Worm (Caenorhabditis elegans) whole organism, L4 larva: Measurements from ENCODE around the gene nsph-1.1.

Experiments
- D1046.2 ChIP-seq: fragments of 200-800 bp; sonication (Bioruptor generic); IDR thresholded peaks from 2 replicates; pipeline ENCODE4 v1.3.6; 2022; ENCODE audit warnings: missing genetic modification characterization, missing compliant biosample characterization
- F44E2.7 ChIP-seq: fragments of 200-800 bp; sonication (Bioruptor generic); IDR thresholded peaks from 2 replicates; pipeline ENCODE4 v2.1.2; 2022; ENCODE audit warnings: missing genetic modification characterization, missing compliant biosample characterization
- T20F7.1 ChIP-seq: fragments of 200-800 bp; sonication (Bioruptor generic); optimal IDR thresholded peaks from 2 replicates; lab custom pipeline; 2018; ENCODE audit warnings: mild to moderate bottlenecking, missing genetic modification characterization, missing compliant biosample characterization
- Y48G9A.11 ChIP-seq: fragments of 200-800 bp; sonication (Bioruptor generic); IDR thresholded peaks from 2 replicates; pipeline ENCODE4 v1.3.6; 2022; ENCODE audit warnings: missing genetic modification reagents, missing genetic modification characterization, missing compliant biosample characterization
- Y5F2A.4 ChIP-seq: fragments of 200-800 bp; sonication (Bioruptor generic); optimal IDR thresholded peaks from 2 replicates; lab custom pipeline; 2018; ENCODE audit warnings: mild to moderate bottlenecking, missing genetic modification characterization, missing compliant biosample characterization
- Y75B8A.6 ChIP-seq: fragments of 200-800 bp; sonication (Bioruptor generic); IDR thresholded peaks from 2 replicates; pipeline ENCODE4 v1.3.6; 2022; ENCODE audit warnings: missing genetic modification reagents, missing genetic modification characterization, missing compliant biosample characterization
- aly-2 ChIP-seq: sonication (generic microtip); optimal IDR thresholded peaks from 2 replicates; lab custom pipeline; 2018; ENCODE audit warnings: missing biosample characterization, missing genetic modification characterization
- ama-1 ChIP-seq: fragments of 150-350 bp; optimal IDR thresholded peaks from 2 replicates; lab custom pipeline; 2014; ENCODE audit warnings: inconsistent platforms, mixed read lengths
- arid-1 ChIP-seq: fragments of 200-800 bp; sonication (Bioruptor generic); conservative IDR thresholded peaks from 2 replicates; pipeline ENCODE4 v1.3.6; 2022; ENCODE audit warnings: missing genetic modification reagents, missing genetic modification characterization, missing compliant biosample characterization
- attf-4 ChIP-seq: sonication (generic microtip); optimal IDR thresholded peaks from 3 replicates; lab custom pipeline; 2017; ENCODE audit warnings: missing biosample characterization, missing genetic modification characterization
- daf-12 ChIP-seq: fragments of 150-350 bp; optimal IDR thresholded peaks from 2 replicates; lab custom pipeline; 2014; ENCODE audit warnings: missing biosample characterization, missing genetic modification reagents, missing genetic modification characterization
- daf-16 ChIP-seq, 3 experiments: sonication (generic microtip); optimal IDR thresholded peaks; 2 replicates each; lab custom pipeline; 2016 to 2017; ENCODE audit warnings: missing genetic modification characterization in 3 of 3, missing genetic modification reagents in 3 of 3, mild to moderate bottlenecking in 2 of 3, missing compliant biosample characterization in 2 of 3, missing biosample characterization in 1 of 3, moderate library complexity in 1 of 3
- daf-8 ChIP-seq: fragments of 200-800 bp; sonication (Bioruptor generic); IDR thresholded peaks from 2 replicates; pipeline ENCODE4 v1.3.6; 2022; ENCODE audit warnings: missing genetic modification characterization, missing compliant biosample characterization
- dmd-6 ChIP-seq: fragments of 200-800 bp; sonication (Bioruptor generic); IDR thresholded peaks from 2 replicates; pipeline ENCODE4 v1.3.6; 2022; ENCODE audit warnings: missing genetic modification reagents, missing genetic modification characterization, missing compliant biosample characterization
- dve-1 ChIP-seq: sonication (generic microtip); optimal IDR thresholded peaks from 2 replicates; lab custom pipeline; 2017; ENCODE audit warnings: antibody characterized with exemption, mild to moderate bottlenecking, missing genetic modification characterization, missing compliant biosample characterization; ENCODE audit not compliant: insufficient read depth
- egl-43 ChIP-seq: fragments of 200-800 bp; sonication (Bioruptor generic); IDR thresholded peaks from 2 replicates; pipeline ENCODE4 v1.3.6; 2022; ENCODE audit warnings: missing genetic modification reagents, missing genetic modification characterization, missing compliant biosample characterization
- fkh-10 ChIP-seq: fragments of 150-350 bp; optimal IDR thresholded peaks from 2 replicates; lab custom pipeline; 2014; ENCODE audit warnings: missing biosample characterization, missing genetic modification reagents, missing genetic modification characterization
- fos-1 ChIP-seq: fragments of 150-350 bp; optimal IDR thresholded peaks from 2 replicates; lab custom pipeline; 2014; ENCODE audit warnings: missing biosample characterization, missing genetic modification characterization
- gei-8 ChIP-seq: fragments of 200-800 bp; sonication (Bioruptor generic); optimal IDR thresholded peaks from 2 replicates; lab custom pipeline; 2018; ENCODE audit warnings: mild to moderate bottlenecking, missing genetic modification characterization, missing compliant biosample characterization
- hlh-11 ChIP-seq: fragments of 200-800 bp; sonication (Bioruptor generic); optimal IDR thresholded peaks from 2 replicates; lab custom pipeline; 2018; ENCODE audit warnings: mild to moderate bottlenecking, missing genetic modification characterization, missing compliant biosample characterization
- hlh-30 ChIP-seq: sonication (generic microtip); optimal IDR thresholded peaks from 2 replicates; lab custom pipeline; 2017; ENCODE audit warnings: antibody characterized with exemption, mild to moderate bottlenecking, missing genetic modification characterization, missing compliant biosample characterization; ENCODE audit not compliant: insufficient read depth
- hmg-1.1 ChIP-seq: fragments of 200-800 bp; sonication (Bioruptor generic); IDR thresholded peaks from 2 replicates; pipeline ENCODE4 v1.3.6; 2022; ENCODE audit warnings: missing genetic modification reagents, missing genetic modification characterization, missing compliant biosample characterization
- jun-1 ChIP-seq: fragments of 150-350 bp; optimal IDR thresholded peaks from 2 replicates; lab custom pipeline; 2014; ENCODE audit warnings: missing biosample characterization, missing genetic modification reagents, missing genetic modification characterization
- lin-15B ChIP-seq: fragments of 150-350 bp; sonication (generic microtip); optimal IDR thresholded peaks from 3 replicates; lab custom pipeline; 2014; ENCODE audit warnings: missing biosample characterization, missing genetic modification characterization
- lin-38 ChIP-seq: fragments of 200-800 bp; sonication (Bioruptor generic); IDR thresholded peaks from 2 replicates; pipeline ENCODE4 v1.3.6; 2022; ENCODE audit warnings: missing genetic modification reagents, missing genetic modification characterization, missing compliant biosample characterization
- mdt-29 ChIP-seq: fragments of 200-800 bp; sonication (Bioruptor generic); IDR thresholded peaks from 2 replicates; pipeline ENCODE4 v1.3.6; 2022; ENCODE audit warnings: missing genetic modification reagents, missing genetic modification characterization, missing compliant biosample characterization
- mxl-2 ChIP-seq: fragments of 200-800 bp; sonication (Bioruptor generic); conservative IDR thresholded peaks from 2 replicates; pipeline ENCODE4 v1.3.6; 2022; ENCODE audit warnings: missing genetic modification reagents, missing genetic modification characterization, missing compliant biosample characterization
- mxl-3 ChIP-seq: fragments of 200-800 bp; sonication (Bioruptor generic); optimal IDR thresholded peaks from 2 replicates; lab custom pipeline; 2018; ENCODE audit warnings: mild to moderate bottlenecking, missing genetic modification characterization, missing compliant biosample characterization
- nhr-10 ChIP-seq: fragments of 150-350 bp; optimal IDR thresholded peaks from 2 replicates; lab custom pipeline; 2014; ENCODE audit warnings: missing biosample characterization, missing genetic modification characterization
- nhr-102 ChIP-seq: sonication (generic microtip); optimal IDR thresholded peaks from 2 replicates; lab custom pipeline; 2016; ENCODE audit warnings: mild to moderate bottlenecking, missing genetic modification characterization, moderate library complexity, missing compliant biosample characterization
- nhr-28 ChIP-seq: fragments of 150-350 bp; optimal IDR thresholded peaks from 2 replicates; lab custom pipeline; 2014; ENCODE audit warnings: missing biosample characterization, missing genetic modification characterization
- pha-4 ChIP-seq, 2 experiments: fragments of 150-350 bp in 1 of 2; fragments of 200-800 bp in 1 of 2; sonication (Bioruptor generic) in 1 of 2; IDR thresholded peaks in 1 of 2; optimal IDR thresholded peaks in 1 of 2; 2 replicates each; pipeline versions ENCODE4 v1.3.6 to Lab custom; 2014 to 2022; ENCODE audit warnings: missing genetic modification characterization in 2 of 2, missing genetic modification reagents in 2 of 2, missing biosample characterization in 1 of 2, missing compliant biosample characterization in 1 of 2
- php-3 ChIP-seq: fragments of 200-800 bp; sonication (Bioruptor generic); IDR thresholded peaks from 2 replicates; pipeline ENCODE4 v1.3.6; 2022; ENCODE audit warnings: missing genetic modification reagents, missing genetic modification characterization, missing compliant biosample characterization
- pqm-1 ChIP-seq: sonication (generic microtip); optimal IDR thresholded peaks from 2 replicates; lab custom pipeline; 2017; ENCODE audit warnings: missing biosample characterization, missing genetic modification characterization
- saeg-2 ChIP-seq: fragments of 200-800 bp; sonication (Bioruptor generic); IDR thresholded peaks from 2 replicates; pipeline ENCODE4 v1.3.6; 2022; ENCODE audit warnings: missing genetic modification reagents, missing genetic modification characterization, missing compliant biosample characterization
- set-16 ChIP-seq: fragments of 200-800 bp; sonication (Bioruptor generic); IDR thresholded peaks from 2 replicates; pipeline ENCODE4 v1.3.6; 2022; ENCODE audit warnings: missing genetic modification reagents, missing genetic modification characterization, missing compliant biosample characterization
- spr-1 ChIP-seq: sonication (generic microtip); optimal IDR thresholded peaks from 2 replicates; lab custom pipeline; 2016; ENCODE audit warnings: mild to moderate bottlenecking, missing genetic modification characterization, missing compliant biosample characterization
- unc-62 ChIP-seq, 3 experiments: fragments of 150-350 bp in 1 of 3; sonication (generic microtip); optimal IDR thresholded peaks in 2 of 3; peaks in 1 of 3; 1 replicate in 1 of 3; 2 replicates in 2 of 3; lab custom pipeline; 2014 to 2017; ENCODE audit warnings: missing biosample characterization in 3 of 3, missing genetic modification characterization in 3 of 3, missing genetic modification reagents in 3 of 3, missing genotype in 1 of 3
- vab-7 ChIP-seq: fragments of 200-800 bp; sonication (Bioruptor generic); IDR thresholded peaks from 2 replicates; pipeline ENCODE4 v1.3.6; 2022; ENCODE audit warnings: missing genetic modification reagents, missing genetic modification characterization, missing compliant biosample characterization
- zag-1 ChIP-seq: fragments of 150-350 bp; optimal IDR thresholded peaks from 2 replicates; lab custom pipeline; 2014; ENCODE audit warnings: missing biosample characterization, missing genetic modification characterization
- zfp-2 ChIP-seq: sonication (generic microtip); optimal IDR thresholded peaks from 2 replicates; lab custom pipeline; 2016; ENCODE audit warnings: mild to moderate bottlenecking, missing genetic modification characterization, missing compliant biosample characterization
- zfp-3 ChIP-seq: fragments of 200-800 bp; sonication (Bioruptor generic); conservative IDR thresholded peaks from 2 replicates; pipeline ENCODE4 v1.3.6; 2022; ENCODE audit warnings: missing genetic modification reagents, missing genetic modification characterization, missing compliant biosample characterization
- zip-11 ChIP-seq: fragments of 200-800 bp; sonication (Bioruptor generic); IDR thresholded peaks from 2 replicates; pipeline ENCODE4 v1.3.6; 2022; ENCODE audit warnings: missing genetic modification characterization, missing compliant biosample characterization

The nsph-1.1 gene

DNA sequence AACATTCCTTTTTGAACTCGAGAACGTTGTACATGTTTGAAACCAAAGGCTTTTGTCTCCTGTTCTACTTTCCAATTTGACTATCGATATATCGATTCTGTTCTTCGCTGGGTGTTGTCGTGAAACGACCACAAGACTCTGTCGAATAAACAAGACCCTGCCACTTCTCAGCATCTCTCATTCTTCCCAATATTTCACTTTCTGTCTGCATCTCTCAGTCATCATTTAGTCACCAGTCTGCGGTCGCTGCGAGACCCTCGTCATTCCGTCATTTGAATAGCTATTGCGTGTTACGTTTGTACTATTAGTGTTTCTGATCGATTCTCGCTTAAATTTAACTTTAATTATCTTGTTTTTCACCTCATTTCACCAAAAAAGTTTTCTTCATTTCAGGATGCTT is 20.8 kb downstream of the nsph-1.1 start (continued):
- TF ChIP-seq hlh-30 (tag; lab: Kevin White, UChicago), result peak; percentile 100
- TF ChIP-seq mdt-29 (GFP tag; lab: Robert Waterston, UW), result peak; percentile 92
- peak; percentile 90 for TF ChIP-seq ama-1 (lab: Kevin White, UChicago)

ce11 chrII:8788752-8789151 is 22.2 kb downstream of the nsph-1.1 start:
- TF ChIP-seq dve-1 (tag; lab: Kevin White, UChicago) (peak; percentile 25), daf-16 (GFP tag; optimal IDR thresholded peaks at IDR 0.05; lab: Kevin White, UChicago) (no peak), daf-16 (tag; optimal IDR thresholded peaks at IDR 0.05; lab: Kevin White, UChicago) (no peak), mxl-2 (GFP tag; lab: Robert Waterston, UW) (no peak), unc-62 (GFP tag; optimal IDR thresholded peaks at IDR 0.05 in 1 of 2; lab: Kevin White, UChicago) (no peak), unc-62 (tag; optimal IDR thresholded peaks at IDR 0.05; lab: Kevin White, UChicago) (no peak)

ce11 chrII:8789828-8790558 is 23.4 kb downstream of the nsph-1.1 start, which contains the start of gene F07H5.13:
Gene F07H5.13 (plus strand): TSS chrII:8790557.
- TF ChIP-seq nhr-28 (tag; lab: Kevin White, UChicago) (no peak), zfp-3 (GFP tag; lab: Robert Waterston, UW) (peak; percentile 83), unc-62 (GFP tag; optimal IDR thresholded peaks at IDR 0.05 in 1 of 2; lab: Kevin White, UChicago) (no peak), unc-62 (tag; optimal IDR thresholded peaks at IDR 0.05; lab: Kevin White, UChicago) (no peak), mxl-2 (GFP tag; lab: Robert Waterston, UW) (no peak), gei-8 (peak; percentile 28), dmd-6 (GFP tag; lab: Robert Waterston, UW) (no peak), nhr-102 (tag; lab: Kevin White, UChicago) (peak; percentile 71), set-16 (GFP tag; lab: Robert Waterston, UW) (no peak), aly-2 (tag; lab: Kevin White, UChicago) (no peak), lin-38 (GFP tag; lab: Robert Waterston, UW) (peak; percentile 44), hmg-1.1 (0 out of 2 replicates have a peak, but pooled peaks have one; percentile 42), nhr-10 (tag; lab: Kevin White, UChicago) (no peak), attf-4 (tag; lab: Kevin White, UChicago) (no peak), egl-43 (GFP tag; lab: Robert Waterston, UW) (no peak), lin-15B (no peak), daf-8 (GFP tag; lab: Robert Waterston, UW) (no peak), vab-7 (GFP tag; lab: Robert Waterston, UW) (no peak), pqm-1 (tag; lab: Kevin White, UChicago) (no peak), fkh-10 (GFP tag; lab: Kevin White, UChicago) (no peak), mxl-3 (GFP tag; lab: Kevin White, UChicago) (no peak), fos-1 (no peak), Y75B8A.6 (GFP tag; lab: Robert Waterston, UW) (no peak), zip-11 (GFP tag; lab: Robert Waterston, UW) (no peak), T20F7.1 (GFP tag; lab: Kevin White, UChicago) (peak; percentile 59), pha-4 (GFP tag; IDR thresholded peaks at IDR 0.05; lab: Robert Waterston, UW) (no peak), pha-4 (tag; optimal IDR thresholded peaks at IDR 0.05; lab: Kevin White, UChicago) (no peak), jun-1 (tag; lab: Kevin White, UChicago) (no peak), spr-1 (peak; percentile 24), D1046.2 (GFP tag; lab: Robert Waterston, UW) (no peak), arid-1 (GFP tag; lab: Robert Waterston, UW) (peak; percentile 56), Y48G9A.11 (no peak), php-3 (GFP tag; lab: Robert Waterston, UW) (0 out of 2 replicates have a peak, but pooled peaks have one; percentile 12), daf-12 (no peak), zfp-2 (tag; lab: Kevin White, UChicago) (no peak), daf-16 (GFP tag; optimal IDR thresholded peaks at IDR 0.05; lab: Kevin White, UChicago) (peak in 1 of 2 experiments; percentile 33), daf-16 (tag; optimal IDR thresholded peaks at IDR 0.05; lab: Kevin White, UChicago) (peak; percentile 57), zag-1 (tag; lab: Kevin White, UChicago) (no peak), saeg-2 (0 out of 2 replicates have a peak, but pooled peaks have one; percentile 42), F44E2.7 (0 out of 2 replicates have a peak, but pooled peaks have one; percentile 9), hlh-11 (tag; lab: Kevin White, UChicago) (peak; percentile 21), Y5F2A.4 (GFP tag; lab: Kevin White, UChicago) (no peak)
